Worm (Caenorhabditis elegans) whole organism, L1 larva: ENCODE data around the gene oig-3.
A peak's percentile ranks its signal among the peaks of the same experiment; 100 is the strongest.

ENCODE experiments used
- C04F5.9 ChIP-seq: sonication (generic microtip); optimal IDR thresholded peaks from 2 replicates; lab custom pipeline; 2016; ENCODE audit warnings: missing genetic modification characterization, missing compliant biosample characterization
- C34B4.2 ChIP-seq: sonication (generic microtip); optimal IDR thresholded peaks from 2 replicates; lab custom pipeline; 2017; ENCODE audit warnings: mild to moderate bottlenecking, missing genetic modification characterization, missing compliant biosample characterization
- aly-2 ChIP-seq: fragments of 150-350 bp; optimal IDR thresholded peaks from 2 replicates; lab custom pipeline; 2014; ENCODE audit warnings: missing biosample characterization, missing genetic modification characterization
- ama-1 ChIP-seq: fragments of 150-350 bp; optimal IDR thresholded peaks from 2 replicates; lab custom pipeline; 2014
- blmp-1 ChIP-seq: fragments of 150-350 bp; optimal IDR thresholded peaks from 2 replicates; lab custom pipeline; 2014; ENCODE audit warnings: missing biosample characterization, missing genetic modification characterization
- ceh-63 ChIP-seq: fragments of 200-800 bp; sonication (Bioruptor generic); optimal IDR thresholded peaks from 2 replicates; lab custom pipeline; 2018; ENCODE audit warnings: mild to moderate bottlenecking, missing genetic modification characterization, missing compliant biosample characterization
- ceh-8 ChIP-seq: fragments of 200-800 bp; sonication (Bioruptor generic); optimal IDR thresholded peaks from 2 replicates; lab custom pipeline; 2018; ENCODE audit warnings: mild to moderate bottlenecking, missing genetic modification characterization, moderate library complexity, missing compliant biosample characterization
- ceh-82 ChIP-seq, 3 experiments: fragments of 150-350 bp in 1 of 3; sonication (generic microtip) in 2 of 3; optimal IDR thresholded peaks; 2 replicates each; lab custom pipeline; 2014 to 2017; ENCODE audit warnings: missing biosample characterization in 3 of 3, missing genetic modification characterization in 3 of 3
- dpl-1 ChIP-seq, 3 experiments: fragments of 150-350 bp in 2 of 3; sonication (generic microtip) in 1 of 3; optimal IDR thresholded peaks; 2 replicates each; lab custom pipeline; 2014 to 2017; ENCODE audit warnings: missing biosample characterization in 3 of 3, missing genetic modification characterization in 3 of 3, missing genetic modification reagents in 3 of 3
- efl-1 ChIP-seq, 4 experiments: fragments of 150-350 bp; optimal IDR thresholded peaks in 3 of 4; peaks in 1 of 4; 1 replicate in 1 of 4; 2 replicates in 3 of 4; lab custom pipeline; 2014; ENCODE audit warnings: missing biosample characterization in 2 of 4, missing genetic modification characterization in 2 of 4, missing genetic modification reagents in 2 of 4
- efl-3 ChIP-seq: fragments of 200-800 bp; sonication (Bioruptor generic); optimal IDR thresholded peaks from 2 replicates; lab custom pipeline; 2018; ENCODE audit warnings: mild to moderate bottlenecking, missing genetic modification characterization, missing compliant biosample characterization
- egl-27 ChIP-seq, 2 experiments: fragments of 150-350 bp in 1 of 2; sonication (generic microtip); optimal IDR thresholded peaks; 3 replicates each; lab custom pipeline; 2017 to 2018; ENCODE audit warnings: missing biosample characterization in 2 of 2, missing genetic modification characterization in 2 of 2, missing genetic modification reagents in 2 of 2
- fkh-4 ChIP-seq: sonication (generic microtip); optimal IDR thresholded peaks from 2 replicates; lab custom pipeline; 2016; ENCODE audit warnings: missing compliant biosample characterization, missing genetic modification characterization, borderline replicate concordance
- fos-1 ChIP-seq: fragments of 150-350 bp; optimal IDR thresholded peaks from 2 replicates; lab custom pipeline; 2014; ENCODE audit warnings: missing biosample characterization, missing genetic modification characterization
- jun-1 ChIP-seq: fragments of 150-350 bp; optimal IDR thresholded peaks from 2 replicates; lab custom pipeline; 2014; ENCODE audit warnings: missing biosample characterization, missing genetic modification reagents, missing genetic modification characterization
- lin-15B ChIP-seq: fragments of 150-350 bp; sonication (generic microtip); optimal IDR thresholded peaks from 3 replicates; lab custom pipeline; 2014; ENCODE audit warnings: missing biosample characterization, missing genetic modification characterization
- lir-3 ChIP-seq: sonication (generic microtip); optimal IDR thresholded peaks from 2 replicates; lab custom pipeline; 2016; ENCODE audit warnings: mild to moderate bottlenecking, missing genetic modification characterization, moderate library complexity, missing compliant biosample characterization; ENCODE audit not compliant: poor library complexity
- lsy-2 ChIP-seq, 2 experiments: fragments of 150-350 bp; optimal IDR thresholded peaks; 2 replicates each; lab custom pipeline; 2014; ENCODE audit warnings: missing biosample characterization in 2 of 2, missing genetic modification characterization in 2 of 2
- mab-9 ChIP-seq: fragments of 200-800 bp; sonication (Bioruptor generic); IDR thresholded peaks from 2 replicates; pipeline ENCODE4 v1.3.6; 2022; ENCODE audit warnings: missing genetic modification reagents, missing genetic modification characterization, missing compliant biosample characterization
- mdl-1 ChIP-seq, 2 experiments: fragments of 150-350 bp; optimal IDR thresholded peaks; 2 replicates each; lab custom pipeline; 2014 to 2017; ENCODE audit warnings: missing biosample characterization in 2 of 2, missing genetic modification characterization in 2 of 2, inconsistent platforms in 1 of 2
- mef-2 ChIP-seq: fragments of 150-350 bp; optimal IDR thresholded peaks from 2 replicates; lab custom pipeline; 2014; ENCODE audit warnings: missing biosample characterization, missing genetic modification characterization
- nhr-19 ChIP-seq: fragments of 200-800 bp; sonication (Bioruptor generic); conservative IDR thresholded peaks from 2 replicates; pipeline ENCODE4 v1.3.6; 2022; ENCODE audit warnings: missing genetic modification characterization, missing compliant biosample characterization
- nhr-28 ChIP-seq: fragments of 150-350 bp; optimal IDR thresholded peaks from 2 replicates; lab custom pipeline; 2014; ENCODE audit warnings: missing biosample characterization, missing genetic modification characterization
- nhr-71 ChIP-seq: sonication (generic microtip); optimal IDR thresholded peaks from 2 replicates; lab custom pipeline; 2016; ENCODE audit warnings: mild to moderate bottlenecking, missing genetic modification characterization, moderate library complexity, missing compliant biosample characterization
- nhr-77 ChIP-seq: fragments of 150-350 bp; optimal IDR thresholded peaks from 2 replicates; lab custom pipeline; 2014; ENCODE audit warnings: missing biosample characterization, missing genetic modification characterization
- nhr-85 ChIP-seq: sonication (generic microtip); peaks from one replicate; lab custom pipeline; 2016; ENCODE audit warnings: missing genetic modification characterization, inconsistent platforms, missing compliant biosample characterization
- pag-3 ChIP-seq: sonication (generic microtip); optimal IDR thresholded peaks from 2 replicates; lab custom pipeline; 2017; ENCODE audit warnings: missing genetic modification characterization, mild to moderate bottlenecking, missing compliant biosample characterization, antibody characterized with exemption, borderline replicate concordance; ENCODE audit not compliant: insufficient read depth
- pqm-1 ChIP-seq: sonication (generic microtip); optimal IDR thresholded peaks from 3 replicates; lab custom pipeline; 2017; ENCODE audit warnings: missing biosample characterization, missing genetic modification characterization
- snu-23 ChIP-seq: sonication (generic microtip); optimal IDR thresholded peaks from 2 replicates; lab custom pipeline; 2016; ENCODE audit warnings: missing genetic modification characterization, missing compliant biosample characterization
- sox-4 ChIP-seq: sonication (generic microtip); optimal IDR thresholded peaks from 2 replicates; lab custom pipeline; 2016; ENCODE audit warnings: missing genetic modification characterization, missing compliant biosample characterization
- sptf-1 ChIP-seq: fragments of 150-350 bp; optimal IDR thresholded peaks from 2 replicates; lab custom pipeline; 2014; ENCODE audit warnings: missing biosample characterization, missing genetic modification characterization
- swsn-7 ChIP-seq: sonication (generic microtip); optimal IDR thresholded peaks from 2 replicates; lab custom pipeline; 2016; ENCODE audit warnings: missing genetic modification characterization, missing compliant biosample characterization
- tbx-2 ChIP-seq: sonication (generic microtip); optimal IDR thresholded peaks from 2 replicates; lab custom pipeline; 2016; ENCODE audit warnings: missing genetic modification characterization, missing compliant biosample characterization
- unc-130 ChIP-seq: fragments of 150-350 bp; optimal IDR thresholded peaks from 2 replicates; lab custom pipeline; 2017; ENCODE audit warnings: missing biosample characterization, missing genetic modification characterization, inconsistent platforms
- unc-98 ChIP-seq: fragments of 200-800 bp; sonication (Bioruptor generic); IDR thresholded peaks from 2 replicates; pipeline ENCODE4 v1.3.6; 2022; ENCODE audit warnings: missing genetic modification characterization, missing compliant biosample characterization
- ztf-11 ChIP-seq, 2 experiments: sonication (generic microtip); optimal IDR thresholded peaks; 2 replicates each; lab custom pipeline; 2016 to 2017; ENCODE audit warnings: missing genetic modification characterization in 2 of 2, missing biosample characterization in 1 of 2, missing compliant biosample characterization in 1 of 2

The oig-3 gene

DNA sequence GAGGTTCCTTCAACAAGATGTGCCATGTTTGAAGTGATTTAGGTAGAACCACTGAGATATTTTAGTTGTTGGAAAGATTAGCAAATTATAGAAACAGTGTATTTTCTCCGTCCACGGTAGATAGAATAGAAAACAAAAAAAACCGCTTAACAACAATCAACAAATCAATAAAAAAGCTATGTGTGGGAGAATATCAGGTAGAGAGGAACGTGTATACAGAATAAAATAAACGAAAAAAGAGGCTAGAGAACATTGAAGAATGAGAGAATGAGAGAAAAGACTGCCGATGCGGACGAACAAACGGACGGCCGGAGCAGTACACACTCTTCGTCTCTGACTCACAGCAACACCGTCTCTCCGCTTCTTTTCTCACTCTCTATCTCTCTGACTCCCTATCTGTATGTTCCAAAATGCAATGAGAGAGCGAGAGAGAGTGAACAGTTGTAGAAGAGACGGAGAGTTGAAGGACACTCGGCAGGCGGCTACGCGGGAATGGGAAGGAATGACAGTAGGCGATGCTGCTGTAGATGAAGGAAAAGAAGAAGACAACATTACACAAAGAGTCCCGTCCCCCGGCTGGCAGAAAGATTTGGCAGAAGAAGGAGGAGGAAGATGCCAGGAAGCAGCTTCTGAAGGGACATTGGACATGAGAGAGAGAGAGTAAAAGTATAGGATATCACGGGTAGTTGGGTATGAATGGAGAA is 32.7 kb upstream of the oig-3 start, which contains the start of gene unc-112 (continued):
- peak; percentile 49 for TF ChIP-seq jun-1 (tag; lab: Kevin White, UChicago)
- peak; percentile 85 for TF ChIP-seq nhr-71 (tag; lab: Kevin White, UChicago)
- TF ChIP-seq lir-3 (tag; lab: Kevin White, UChicago), result peak; percentile 12
- TF ChIP-seq nhr-28 (tag; lab: Kevin White, UChicago), result no peak
- TF ChIP-seq dpl-1 (GFP tag; optimal IDR thresholded peaks at IDR 0.05; lab: Kevin White, UChicago), result peak; percentile 41 to 62 (median 44)
- no peak for TF ChIP-seq lin-15B (tag; lab: Kevin White, UChicago)
- no peak for TF ChIP-seq mef-2 (tag; lab: Kevin White, UChicago)
- TF ChIP-seq fos-1 (tag; lab: Kevin White, UChicago), result peak; percentile 75
- TF ChIP-seq nhr-85, result peak; percentile 41
- peak; percentile 84 for TF ChIP-seq snu-23 (GFP tag; lab: Kevin White, UChicago)
- TF ChIP-seq sptf-1 (tag; lab: Kevin White, UChicago), result no peak
- TF ChIP-seq tbx-2 (tag; lab: Kevin White, UChicago), result peak; percentile 33
- TF ChIP-seq ceh-82 (tag; optimal IDR thresholded peaks at IDR 0.05; lab: Kevin White, UChicago), result peak; percentile 33 to 45 (median 38)
- peak; percentile 99 for TF ChIP-seq pag-3 (tag; lab: Kevin White, UChicago)
- peak; percentile 46 to 84 for TF ChIP-seq lsy-2 (tag; optimal IDR thresholded peaks at IDR 0.05; lab: Kevin White, UChicago)
- TF ChIP-seq, all 84 proteins: peak for 37

DNA sequence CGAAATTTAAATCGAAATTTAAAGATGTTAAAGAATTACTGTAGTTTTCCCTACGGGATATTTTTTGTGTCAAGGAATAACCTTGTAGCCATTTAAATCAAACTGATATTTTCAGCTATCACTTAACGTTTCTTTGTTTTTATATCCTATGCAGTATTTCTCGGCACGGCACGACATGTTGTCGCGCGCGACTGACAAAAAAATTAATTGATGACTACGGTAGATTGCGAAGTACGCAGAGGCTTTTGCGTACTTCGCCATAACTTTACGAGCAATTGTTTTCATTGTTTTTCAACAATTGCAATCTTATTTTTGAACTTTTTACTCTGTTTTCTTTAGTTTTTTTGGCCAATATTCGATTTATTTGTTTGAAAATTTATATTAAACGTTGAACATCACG is 31.4 kb upstream of the oig-3 start:
- TF ChIP-seq sox-4 (no peak), nhr-77 (tag; lab: Kevin White, UChicago) (no peak), ama-1 (no peak), fkh-4 (no peak), C34B4.2 (no peak), C04F5.9 (tag; lab: Kevin White, UChicago) (no peak), ztf-11 (tag; optimal IDR thresholded peaks at IDR 0.05; lab: Kevin White, UChicago) (no peak), mdl-1 (tag; optimal IDR thresholded peaks at IDR 0.05; lab: Kevin White, UChicago) (no peak), unc-98 (GFP tag; lab: Robert Waterston, UW) (no peak), nhr-19 (GFP tag; lab: Robert Waterston, UW) (no peak), efl-1 (optimal IDR thresholded peaks at IDR 0.05; lab: Kevin White, UChicago) (no peak), efl-1 (GFP tag; optimal IDR thresholded peaks at IDR 0.05 in 1 of 2; lab: Kevin White, UChicago) (no peak)

DNA sequence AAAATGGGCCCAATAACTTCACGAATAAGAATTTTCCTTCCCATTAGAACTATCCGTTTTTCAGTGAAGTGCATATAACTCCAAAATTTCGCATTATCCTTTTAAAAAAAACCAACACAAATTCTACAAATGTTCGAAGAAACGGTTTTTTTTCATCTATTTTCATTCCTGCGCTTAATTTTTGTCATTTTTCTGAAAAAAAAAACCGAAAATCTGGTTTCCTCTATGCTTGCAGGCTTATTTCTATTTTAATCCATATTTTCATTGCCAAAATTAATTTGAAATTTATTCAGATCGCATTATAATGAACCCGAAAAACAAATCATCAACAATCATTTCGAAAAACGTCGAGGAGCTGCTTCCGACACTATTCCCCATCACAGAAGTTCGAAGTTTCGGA is 30.8 kb upstream of the oig-3 start, which contains the start of gene set-5:
TSS of gene set-5 (plus strand) at position 301 of the 400 bp plus-strand sequence.
- TF ChIP-seq pqm-1 (tag; lab: Kevin White, UChicago) (no peak), sox-4 (no peak), aly-2 (tag; lab: Kevin White, UChicago) (no peak), blmp-1 (no peak), unc-130 (no peak), mab-9 (GFP tag; lab: Robert Waterston, UW) (no peak), snu-23 (GFP tag; lab: Kevin White, UChicago) (no peak), efl-3 (GFP tag; lab: Kevin White, UChicago) (no peak), egl-27 (tag; optimal IDR thresholded peaks at IDR 0.05; lab: Kevin White, UChicago) (no peak), swsn-7 (tag; lab: Kevin White, UChicago) (no peak), ceh-63 (GFP tag; lab: Kevin White, UChicago) (no peak), nhr-71 (tag; lab: Kevin White, UChicago) (no peak), mdl-1 (tag; optimal IDR thresholded peaks at IDR 0.05; lab: Kevin White, UChicago) (no peak), ceh-8 (no peak)
- TF ChIP-seq, all 84 proteins: peak for 0
